Worm (Caenorhabditis elegans): ENCODE results near the gene srlf-12.

DNA sequence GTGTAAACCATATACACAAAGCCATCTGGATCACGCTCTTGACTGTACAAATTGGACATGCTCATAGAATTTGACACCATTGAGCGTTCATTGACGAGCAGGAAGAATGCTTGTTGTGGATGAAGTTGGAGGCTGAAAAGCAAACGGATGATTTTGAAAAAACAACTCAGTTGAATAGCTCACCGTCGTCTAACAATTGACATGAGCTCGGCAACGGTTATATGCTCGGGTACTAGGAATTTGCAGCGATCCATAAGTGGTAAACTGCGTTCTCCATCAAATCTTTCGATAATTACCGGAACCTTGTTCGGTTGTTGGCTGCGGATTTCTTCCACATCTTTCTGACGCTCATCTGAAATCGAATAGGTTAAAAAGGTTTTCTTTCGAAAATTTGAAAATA is 42.9 kb upstream of the srlf-12 start:
- TF ChIP-seq pha-4 (tag; optimal IDR thresholded peaks at IDR 0.05) (no peak), lin-13 (tag; optimal IDR thresholded peaks at IDR 0.05) (no peak), mab-5 (tag; optimal IDR thresholded peaks at IDR 0.05) (no peak), ztf-11 (tag; optimal IDR thresholded peaks at IDR 0.05) (no peak), unc-62 (GFP tag; optimal IDR thresholded peaks at IDR 0.05) (no peak), sptf-1 (tag; optimal IDR thresholded peaks at IDR 0.05) (no peak), nhr-76 (tag; optimal IDR thresholded peaks at IDR 0.05) (no peak)

Data from whole organism, mixed stage, embryonic.